Fruit fly (Drosophila melanogaster) whole organism, embryonic: ENCODE results near the gene CG15347.

Experiments used
- B-H2 ChIP-seq: fragments of 200-800 bp; sonication (Bioruptor generic); optimal IDR thresholded peaks from 2 replicates; lab custom pipeline; 2018; ENCODE audit warnings: missing biosample characterization, mild to moderate bottlenecking, missing genetic modification characterization
- BEAF-32 ChIP-seq: fragments of 200-800 bp; sonication (Bioruptor generic); optimal IDR thresholded peaks from 3 replicates; lab custom pipeline; 2017; ENCODE audit warnings: missing biosample characterization, missing genetic modification characterization, mild to moderate bottlenecking, moderate library complexity, missing genetic modification reagents
- CG10209 ChIP-seq: fragments of 200-800 bp; sonication (Bioruptor generic); optimal IDR thresholded peaks from 3 replicates; lab custom pipeline; 2017; ENCODE audit warnings: missing biosample characterization, mild to moderate bottlenecking, missing genetic modification characterization, missing genetic modification reagents
- CG13123 ChIP-seq: fragments of 200-800 bp; sonication (Bioruptor generic); optimal IDR thresholded peaks from 2 replicates; lab custom pipeline; 2016; ENCODE audit warnings: missing biosample characterization, missing genetic modification characterization
- CG14860 ChIP-seq: fragments of 200-800 bp; sonication (Bioruptor generic); IDR thresholded peaks from 3 replicates; pipeline ENCODE4 v1.3.6; 2022; ENCODE audit warnings: missing biosample characterization, missing genetic modification characterization; ENCODE audit not compliant: partially characterized antibody
- CG1792 ChIP-seq: fragments of 200-800 bp; sonication (Bioruptor generic); optimal IDR thresholded peaks from 2 replicates; lab custom pipeline; 2016; ENCODE audit warnings: missing biosample characterization, missing genetic modification characterization
- CG3065 ChIP-seq: fragments of 200-800 bp; sonication (Bioruptor generic); optimal IDR thresholded peaks from 2 replicates; lab custom pipeline; 2016; ENCODE audit warnings: missing biosample characterization, missing genetic modification characterization
- CG3407 ChIP-seq: fragments of 200-800 bp; sonication (Bioruptor generic); optimal IDR thresholded peaks from 2 replicates; lab custom pipeline; 2018; ENCODE audit warnings: missing biosample characterization, mild to moderate bottlenecking, missing genetic modification characterization
- CG4360 ChIP-seq: fragments of 200-800 bp; sonication (Bioruptor generic); IDR thresholded peaks from 2 replicates; pipeline ENCODE4 v1.3.6; 2022; ENCODE audit warnings: missing biosample characterization, missing genetic modification characterization
- CG4617 ChIP-seq: fragments of 200-800 bp; sonication (Bioruptor generic); optimal IDR thresholded peaks from 3 replicates; lab custom pipeline; 2016; ENCODE audit warnings: missing biosample characterization, missing genetic modification characterization, borderline replicate concordance
- CG7745 ChIP-seq: fragments of 200-800 bp; sonication (Bioruptor generic); optimal IDR thresholded peaks from 2 replicates; lab custom pipeline; 2018; ENCODE audit warnings: missing biosample characterization, mild to moderate bottlenecking, missing genetic modification characterization, moderate library complexity
- CG7928 ChIP-seq: fragments of 200-800 bp; sonication (Bioruptor generic); optimal IDR thresholded peaks from 2 replicates; lab custom pipeline; 2017; ENCODE audit warnings: missing biosample characterization, mild to moderate bottlenecking, missing genetic modification characterization
- CG8765 ChIP-seq: fragments of 200-800 bp; sonication (Bioruptor generic); IDR thresholded peaks from 2 replicates; pipeline ENCODE4 v1.3.6; 2022; ENCODE audit warnings: missing biosample characterization, missing genetic modification characterization
- CG9797 ChIP-seq: fragments of 200-800 bp; sonication (Bioruptor generic); optimal IDR thresholded peaks from 3 replicates; lab custom pipeline; 2018; ENCODE audit warnings: missing biosample characterization, mild to moderate bottlenecking, missing genetic modification characterization
- CHES-1-like ChIP-seq: fragments of 200-800 bp; sonication (Bioruptor generic); optimal IDR thresholded peaks from 2 replicates; lab custom pipeline; 2016; ENCODE audit warnings: missing biosample characterization, missing genetic modification characterization
- D ChIP-seq, 2 experiments: fragments of 200-800 bp in 1 of 2; fragments of >200 bp in 1 of 2; sonication (Bioruptor generic) in 1 of 2; optimal IDR thresholded peaks; 2 replicates in 1 of 2; 3 replicates in 1 of 2; lab custom pipeline; 2017; ENCODE audit warnings: mild to moderate bottlenecking in 1 of 2, missing biosample characterization in 1 of 2, missing genetic modification characterization in 1 of 2, missing genetic modification reagents in 1 of 2
- Dbx ChIP-seq: fragments of 200-800 bp; sonication (Bioruptor generic); IDR thresholded peaks from 3 replicates; pipeline ENCODE4 v1.3.6; 2022; ENCODE audit warnings: missing biosample characterization, missing genetic modification characterization
- Doc2 ChIP-seq: fragments of 200-800 bp; sonication (Bioruptor generic); IDR thresholded peaks from 2 replicates; pipeline ENCODE4 v1.3.6; 2022; ENCODE audit warnings: missing biosample characterization, missing genetic modification characterization
- Eip74EF ChIP-seq, 2 experiments: fragments of 200-800 bp in 1 of 2; fragments of >200 bp in 1 of 2; sonication (Bioruptor generic) in 1 of 2; optimal IDR thresholded peaks; 2 replicates each; lab custom pipeline; 2017 to 2019; ENCODE audit warnings: missing biosample characterization in 2 of 2, missing genetic modification characterization in 2 of 2, mild to moderate bottlenecking in 1 of 2, moderate library complexity in 1 of 2
- Gug ChIP-seq: fragments of 200-800 bp; sonication (Bioruptor generic); IDR thresholded peaks from 4 replicates; pipeline ENCODE4 v1.3.6; 2022; ENCODE audit warnings: missing biosample characterization, missing genetic modification characterization
- HLH54F ChIP-seq: fragments of 200-800 bp; sonication (Bioruptor generic); optimal IDR thresholded peaks from 3 replicates; lab custom pipeline; 2016; ENCODE audit warnings: missing biosample characterization, missing genetic modification characterization
- HmgD ChIP-seq: fragments of 200-800 bp; sonication (Bioruptor generic); optimal IDR thresholded peaks from 3 replicates; lab custom pipeline; 2016; ENCODE audit warnings: missing biosample characterization, missing genetic modification characterization
- Hr51 ChIP-seq, 2 experiments: fragments of 200-800 bp; sonication (Bioruptor generic); optimal IDR thresholded peaks; 2 replicates in 1 of 2; 3 replicates in 1 of 2; lab custom pipeline; 2016 to 2018; ENCODE audit warnings: missing biosample characterization in 2 of 2, missing genetic modification characterization in 2 of 2, mild to moderate bottlenecking in 1 of 2, moderate library complexity in 1 of 2
- MBD-R2 ChIP-seq: fragments of 200-800 bp; sonication (Bioruptor generic); IDR thresholded peaks from 2 replicates; pipeline ENCODE4 v1.3.6; 2022; ENCODE audit warnings: missing biosample characterization, missing genetic modification characterization
- MTF-1 ChIP-seq: fragments of 200-800 bp; sonication (Bioruptor generic); optimal IDR thresholded peaks from 2 replicates; lab custom pipeline; 2018; ENCODE audit warnings: missing biosample characterization, mild to moderate bottlenecking, missing genetic modification characterization, borderline replicate concordance
- Oaz ChIP-seq: fragments of 200-800 bp; sonication (Bioruptor generic); IDR thresholded peaks from 2 replicates; pipeline ENCODE4 v1.3.6; 2022; ENCODE audit warnings: missing biosample characterization, missing genetic modification characterization
- Stat92E ChIP-seq, 3 experiments: fragments of >200 bp in 2 of 3; fragments of 200-800 bp in 1 of 3; sonication (Bioruptor generic) in 1 of 3; optimal IDR thresholded peaks; 2 replicates each; lab custom pipeline; 2017 to 2019; ENCODE audit warnings: missing biosample characterization in 3 of 3, missing genetic modification characterization in 3 of 3, mild to moderate bottlenecking in 1 of 3, moderate library complexity in 1 of 3
- Vsx1 ChIP-seq: fragments of 200-800 bp; sonication (Bioruptor generic); optimal IDR thresholded peaks from 2 replicates; lab custom pipeline; 2017; ENCODE audit warnings: missing biosample characterization, mild to moderate bottlenecking, missing genetic modification characterization, missing genetic modification reagents
- bab2 ChIP-seq: fragments of 200-800 bp; sonication (Bioruptor generic); optimal IDR thresholded peaks from 2 replicates; lab custom pipeline; 2016; ENCODE audit warnings: missing biosample characterization, missing genetic modification characterization
- crp ChIP-seq, 2 experiments: fragments of 200-800 bp; sonication (Bioruptor generic); optimal IDR thresholded peaks; 2 replicates in 1 of 2; 3 replicates in 1 of 2; lab custom pipeline; 2017; ENCODE audit warnings: missing biosample characterization in 2 of 2, missing genetic modification characterization in 2 of 2, mild to moderate bottlenecking in 1 of 2, moderate library complexity in 1 of 2
- dmrt11E ChIP-seq: fragments of 200-800 bp; sonication (Bioruptor generic); optimal IDR thresholded peaks from 3 replicates; lab custom pipeline; 2018; ENCODE audit warnings: missing biosample characterization, mild to moderate bottlenecking, missing genetic modification characterization, moderate library complexity
- ftz-f1 ChIP-seq: fragments of 200-800 bp; sonication (Bioruptor generic); optimal IDR thresholded peaks from 2 replicates; lab custom pipeline; 2016; ENCODE audit warnings: missing biosample characterization, missing genetic modification characterization
- grn ChIP-seq: fragments of 200-800 bp; sonication (Bioruptor generic); optimal IDR thresholded peaks from 3 replicates; lab custom pipeline; 2017; ENCODE audit warnings: missing biosample characterization, missing genetic modification characterization
- h ChIP-seq: fragments of >200 bp; optimal IDR thresholded peaks from 2 replicates; lab custom pipeline; 2017
- jigr1 ChIP-seq: fragments of 200-800 bp; sonication (Bioruptor generic); IDR thresholded peaks from 3 replicates; pipeline ENCODE4 v1.3.6; 2022; ENCODE audit warnings: missing biosample characterization, missing genetic modification characterization
- lola ChIP-seq, 3 experiments: fragments of >200 bp in 2 of 3; fragments of 200-800 bp in 1 of 3; sonication (Bioruptor generic) in 1 of 3; optimal IDR thresholded peaks; 2 replicates each; lab custom pipeline; 2017 to 2019; ENCODE audit warnings: missing biosample characterization in 3 of 3, missing genetic modification characterization in 3 of 3, mild to moderate bottlenecking in 1 of 3, moderate library complexity in 1 of 3
- pros ChIP-seq: fragments of 200-800 bp; sonication (Bioruptor generic); optimal IDR thresholded peaks from 3 replicates; lab custom pipeline; 2019; ENCODE audit warnings: missing biosample characterization, mild to moderate bottlenecking, missing genetic modification characterization, moderate library complexity
- pum ChIP-seq: fragments of 200-800 bp; sonication (Bioruptor generic); optimal IDR thresholded peaks from 2 replicates; lab custom pipeline; 2016; ENCODE audit warnings: missing biosample characterization, missing genetic modification characterization
- schlank ChIP-seq: fragments of 200-800 bp; sonication (Bioruptor generic); optimal IDR thresholded peaks from 2 replicates; lab custom pipeline; 2018; ENCODE audit warnings: missing biosample characterization, mild to moderate bottlenecking, missing genetic modification characterization
- sens ChIP-seq: fragments of 200-800 bp; sonication (Bioruptor generic); peaks from one replicate; lab custom pipeline; 2016; ENCODE audit warnings: missing biosample characterization, missing genetic modification characterization
- sim ChIP-seq: fragments of 200-800 bp; sonication (Bioruptor generic); IDR thresholded peaks from 2 replicates; pipeline ENCODE4 v1.3.6; 2022; ENCODE audit warnings: missing biosample characterization, missing genetic modification characterization
- sima ChIP-seq: fragments of 200-800 bp; sonication (Bioruptor generic); optimal IDR thresholded peaks from 2 replicates; lab custom pipeline; 2016; ENCODE audit warnings: missing biosample characterization, missing genetic modification characterization
- slbo ChIP-seq: fragments of 200-800 bp; sonication (Bioruptor generic); IDR thresholded peaks from 2 replicates; pipeline ENCODE4 v1.3.6; 2022; ENCODE audit warnings: missing biosample characterization, missing genetic modification characterization
- slp2 ChIP-seq: fragments of 200-800 bp; sonication (Bioruptor generic); optimal IDR thresholded peaks from 2 replicates; lab custom pipeline; 2016; ENCODE audit warnings: missing biosample characterization, missing genetic modification characterization
- tx ChIP-seq: fragments of 200-800 bp; sonication (Bioruptor generic); optimal IDR thresholded peaks from 2 replicates; lab custom pipeline; 2016; ENCODE audit warnings: missing biosample characterization, missing genetic modification characterization
- vfl ChIP-seq: fragments of 200-800 bp; sonication (Bioruptor generic); optimal IDR thresholded peaks from 2 replicates; lab custom pipeline; 2016; ENCODE audit warnings: missing biosample characterization, missing genetic modification characterization
- wor ChIP-seq: fragments of 200-800 bp; sonication (Bioruptor generic); IDR thresholded peaks from 2 replicates; pipeline ENCODE4 v1.3.6; 2022; ENCODE audit warnings: missing biosample characterization, missing genetic modification characterization
- zen2 ChIP-seq: fragments of 200-800 bp; sonication (Bioruptor generic); IDR thresholded peaks from 3 replicates; pipeline ENCODE4 v1.3.6; 2022; ENCODE audit warnings: missing biosample characterization, missing genetic modification characterization; ENCODE audit not compliant: partially characterized antibody
- zfh1 ChIP-seq: fragments of 200-800 bp; sonication (Bioruptor generic); IDR thresholded peaks from 3 replicates; pipeline ENCODE4 v1.3.6; 2022; ENCODE audit warnings: missing biosample characterization, missing genetic modification characterization

The CG15347 gene

DNA sequence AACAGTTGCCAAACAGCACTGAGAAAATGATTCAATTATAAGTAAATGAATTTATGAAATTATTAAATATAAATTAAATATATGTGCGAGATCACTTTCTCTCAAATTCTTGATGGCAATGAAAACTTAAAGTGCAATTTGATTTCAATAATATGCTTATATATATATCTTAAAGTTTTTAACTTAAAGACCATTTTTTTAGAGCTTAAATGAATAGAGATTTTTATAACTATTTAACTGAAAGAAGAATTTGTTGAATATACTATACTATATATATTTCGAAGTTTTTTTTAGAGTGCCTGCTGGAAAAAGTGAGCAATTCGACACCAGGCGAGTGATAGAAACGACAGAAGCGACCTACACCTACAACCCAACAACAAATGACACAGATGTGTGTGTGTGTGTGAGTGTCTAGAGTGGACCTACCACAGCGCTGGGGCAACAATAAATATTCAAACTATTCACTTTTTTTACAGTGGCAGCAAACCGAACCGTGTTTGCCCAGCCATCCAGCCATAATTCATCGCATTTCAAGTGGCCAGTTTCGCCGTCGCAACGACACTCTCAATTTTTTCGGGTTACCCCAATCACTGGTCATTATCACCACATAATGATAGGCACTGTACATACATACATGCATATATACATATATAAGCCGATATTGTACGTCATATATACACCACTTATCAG is 15.7 kb downstream of the CG15347 start (continued):
- TF ChIP-seq CG1792 (GFP tag; lab: Kevin White, UChicago): no peak
- TF ChIP-seq CG8765: no peak
- no peak for TF ChIP-seq wor (GFP tag; lab: Robert Waterston, UW)
- TF ChIP-seq zen2 (GFP tag; lab: Robert Waterston, UW): no peak
- TF ChIP-seq B-H2 (GFP tag; lab: Kevin White, UChicago): no peak
- TF ChIP-seq HmgD (GFP tag; lab: Kevin White, UChicago): no peak
- no peak for TF ChIP-seq Gug
- no peak for TF ChIP-seq Stat92E (GFP tag; optimal IDR thresholded peaks at IDR 0.05; lab: Kevin White, UChicago)
- no peak for TF ChIP-seq HLH54F (GFP tag; lab: Kevin White, UChicago)
- peak; percentile 28 for TF ChIP-seq sens
- TF ChIP-seq Vsx1 (GFP tag; lab: Kevin White, UChicago): no peak
- TF ChIP-seq MTF-1 (GFP tag; lab: Kevin White, UChicago): no peak
- TF ChIP-seq pum (GFP tag; lab: Kevin White, UChicago): no peak
- TF ChIP-seq CG7745: no peak
- TF ChIP-seq crp (GFP tag; optimal IDR thresholded peaks at IDR 0.05; lab: Kevin White, UChicago): no peak
- peak; percentile 49 for TF ChIP-seq CG4360
- TF ChIP-seq CG3065 (GFP tag; lab: Kevin White, UChicago): no peak
- TF ChIP-seq dmrt11E (tag; lab: Kevin White, UChicago): peak; percentile 92
- no peak for TF ChIP-seq grn (GFP tag; lab: Kevin White, UChicago)
- TF ChIP-seq BEAF-32: peak; percentile 7
- no peak for TF ChIP-seq tx (GFP tag; lab: Kevin White, UChicago)
- no peak for TF ChIP-seq D (optimal IDR thresholded peaks at IDR 0.05; lab: Kevin White, UChicago)
- TF ChIP-seq D (GFP tag; optimal IDR thresholded peaks at IDR 0.05; lab: Kevin White, UChicago): no peak
- peak; percentile 50 for TF ChIP-seq CG10209
- peak; percentile 12; the same call in 1 of the 2 replicates for TF ChIP-seq slbo (GFP tag; lab: Robert Waterston, UW)
- no peak for TF ChIP-seq CG7928 (GFP tag; lab: Kevin White, UChicago)
- TF ChIP-seq Dbx (GFP tag; lab: Robert Waterston, UW): 0 out of 3 replicates have a peak, but pooled peaks have one; percentile 19
- TF ChIP-seq sim (GFP tag; lab: Robert Waterston, UW): peak; percentile 32; the same call in 1 of the 2 replicates
- no peak for TF ChIP-seq ftz-f1 (GFP tag; lab: Kevin White, UChicago)
- no peak for TF ChIP-seq zfh1
- TF ChIP-seq Oaz (GFP tag; lab: Robert Waterston, UW): peak; percentile 29; the same call in 1 of the 2 replicates
- TF ChIP-seq Doc2 (GFP tag; lab: Robert Waterston, UW): no peak
- no peak for TF ChIP-seq CG9797
- no peak for TF ChIP-seq sima (GFP tag; lab: Kevin White, UChicago)
- TF ChIP-seq CG14860 (GFP tag; lab: Robert Waterston, UW): no peak
- no peak for TF ChIP-seq CG4617 (GFP tag; lab: Kevin White, UChicago)
- no peak for TF ChIP-seq CHES-1-like
- no peak for TF ChIP-seq Eip74EF (GFP tag; optimal IDR thresholded peaks at IDR 0.05; lab: Kevin White, UChicago)
- no peak for TF ChIP-seq pros (GFP tag; lab: Kevin White, UChicago)
- TF ChIP-seq CG13123 (GFP tag; lab: Kevin White, UChicago): no peak
- TF ChIP-seq slp2 (GFP tag; lab: Kevin White, UChicago): no peak
- TF ChIP-seq MBD-R2 (GFP tag; lab: Robert Waterston, UW): peak; percentile 22; the same call in 1 of the 2 replicates
- TF ChIP-seq bab2 (GFP tag; lab: Kevin White, UChicago): no peak
- no peak for TF ChIP-seq vfl (GFP tag; lab: Kevin White, UChicago)
- no peak for TF ChIP-seq CG3407
- no peak for TF ChIP-seq jigr1 (GFP tag; lab: Robert Waterston, UW)
- TF ChIP-seq schlank (tag; lab: Kevin White, UChicago): no peak
- TF ChIP-seq h: no peak
- peak in 1 of 3 experiments; percentile 83 for TF ChIP-seq lola (GFP tag; optimal IDR thresholded peaks at IDR 0.05; lab: Kevin White, UChicago)
- peak in 1 of 2 experiments; percentile 75 for TF ChIP-seq Hr51 (GFP tag; optimal IDR thresholded peaks at IDR 0.05; lab: Kevin White, UChicago)
